Worm (Caenorhabditis elegans) whole organism, late embryonic: ENCODE data around the gene try-10.

Experiments used
- ceh-19 ChIP-seq: fragments of 200-800 bp; sonication (Bioruptor generic); optimal IDR thresholded peaks from 2 replicates; lab custom pipeline; 2018; ENCODE audit warnings: mild to moderate bottlenecking, missing genetic modification characterization, missing compliant biosample characterization
- ets-4 ChIP-seq: sonication (generic microtip); optimal IDR thresholded peaks from 2 replicates; lab custom pipeline; 2016; ENCODE audit warnings: missing genetic modification characterization, missing compliant biosample characterization
- fkh-10 ChIP-seq: fragments of 150-350 bp; optimal IDR thresholded peaks from 2 replicates; lab custom pipeline; 2014; ENCODE audit warnings: missing biosample characterization, missing genetic modification reagents, missing genetic modification characterization
- nfya-1 ChIP-seq: sonication (generic microtip); optimal IDR thresholded peaks from 2 replicates; lab custom pipeline; 2017; ENCODE audit warnings: missing genetic modification characterization, mild to moderate bottlenecking, missing compliant biosample characterization, antibody characterized with exemption, moderate library complexity
- nhr-11 ChIP-seq: fragments of 150-350 bp; optimal IDR thresholded peaks from 2 replicates; lab custom pipeline; 2014; ENCODE audit warnings: missing biosample characterization, missing genetic modification characterization
- nhr-232 ChIP-seq: sonication (generic microtip); optimal IDR thresholded peaks from 2 replicates; lab custom pipeline; 2016; ENCODE audit warnings: missing genetic modification characterization, missing compliant biosample characterization
- odd-2 ChIP-seq: sonication (generic microtip); optimal IDR thresholded peaks from 2 replicates; lab custom pipeline; 2017; ENCODE audit warnings: antibody characterized with exemption, mild to moderate bottlenecking, missing genetic modification characterization, missing compliant biosample characterization
- sox-4 ChIP-seq: sonication (generic microtip); optimal IDR thresholded peaks from 2 replicates; lab custom pipeline; 2017; ENCODE audit warnings: mild to moderate bottlenecking, missing genetic modification characterization, inconsistent platforms, missing compliant biosample characterization
- tbx-7 ChIP-seq: sonication (generic microtip); optimal IDR thresholded peaks from 2 replicates; lab custom pipeline; 2016; ENCODE audit warnings: missing genotype, missing genetic modification characterization, missing compliant biosample characterization
- ztf-16 ChIP-seq: sonication (generic microtip); optimal IDR thresholded peaks from 2 replicates; lab custom pipeline; 2017; ENCODE audit warnings: missing genetic modification characterization, missing compliant biosample characterization

ce11 chrV:13033223-13033622 is 20.2 kb upstream of the try-10 start, which contains the start of gene W07G4.1:
- TF ChIP-seq odd-2 (tag; lab: Kevin White, UChicago) = no peak
- TF ChIP-seq ets-4 (tag; lab: Kevin White, UChicago) = no peak
- TF ChIP-seq nfya-1 (tag; lab: Kevin White, UChicago) = no peak
- no peak for TF ChIP-seq nhr-232 (tag; lab: Kevin White, UChicago)
- no peak for TF ChIP-seq nhr-11 (tag; lab: Kevin White, UChicago)
- TF ChIP-seq tbx-7 (tag; lab: Kevin White, UChicago) = no peak
- no peak for TF ChIP-seq sox-4 (tag; lab: Kevin White, UChicago)
- no peak for TF ChIP-seq fkh-10
- TF ChIP-seq ceh-19 (GFP tag; lab: Kevin White, UChicago) = no peak
- no peak for TF ChIP-seq ztf-16 (tag; lab: Kevin White, UChicago)
